Fruit fly (Drosophila melanogaster) whole organism, prepupa: ENCODE results near the gene CG7300.

ENCODE experiments used
- Hr4 ChIP-seq: fragments of 200-800 bp; sonication (Bioruptor generic); optimal IDR thresholded peaks from 3 replicates; lab custom pipeline; 2016; ENCODE audit warnings: missing biosample characterization, missing genetic modification characterization
- achi ChIP-seq: fragments of 200-800 bp; sonication (Bioruptor generic); optimal IDR thresholded peaks from 3 replicates; lab custom pipeline; 2016; ENCODE audit warnings: missing biosample characterization, missing genetic modification characterization

DNA sequence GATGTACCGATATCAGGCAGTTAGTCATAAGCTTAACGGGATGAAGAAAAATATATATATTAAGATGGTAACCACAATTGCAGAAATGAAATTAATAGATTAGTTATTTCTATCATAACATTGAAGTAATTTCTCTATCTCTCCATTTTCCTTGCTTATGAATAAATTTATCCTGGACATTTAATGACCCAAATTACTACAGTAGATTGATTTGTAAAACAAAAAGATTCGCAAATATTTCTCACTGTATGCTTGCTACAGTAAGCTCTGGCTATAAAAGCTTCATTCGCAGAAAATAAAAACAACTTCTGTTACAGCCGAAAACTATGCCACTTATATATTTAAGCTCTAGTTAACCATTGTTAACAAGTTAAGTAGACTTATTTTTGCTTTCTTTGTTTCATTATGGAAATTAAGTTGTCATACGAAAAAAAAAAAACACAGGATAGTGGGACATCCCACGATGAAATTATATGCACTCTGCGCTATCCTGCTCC is 17.2 kb downstream of the CG7300 start, which contains the start of gene CG17105:
- TF ChIP-seq achi (GFP tag; lab: Kevin White, UChicago) (no peak), Hr4 (peak; percentile 48)
